Fruit fly (Drosophila melanogaster): ENCODE results near the gene snky.

DNA sequence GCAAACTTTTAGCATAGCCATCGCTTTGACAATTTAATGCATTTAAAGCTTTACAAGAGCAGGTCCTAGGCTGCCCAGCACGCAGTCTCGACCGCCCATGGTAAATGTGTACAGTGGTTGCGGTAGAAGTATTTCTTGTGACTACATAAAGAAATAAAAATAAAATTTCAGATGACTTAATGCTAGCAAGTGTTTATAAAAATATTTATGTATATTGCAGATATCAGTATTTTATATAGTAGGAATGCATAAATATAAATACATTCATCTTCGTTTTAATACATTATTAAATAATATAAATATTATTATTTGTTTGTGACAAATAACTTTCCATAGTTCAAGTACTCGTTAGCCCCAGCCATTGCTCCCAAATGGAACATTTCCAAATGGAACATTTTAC is 1.3 kb upstream of the snky start:
- TF ChIP-seq Myc (optimal IDR thresholded peaks at IDR 0.05) (no peak), psq (optimal IDR thresholded peaks at IDR 0.05) (no peak), Sin3A (optimal IDR thresholded peaks at IDR 0.05) (no peak), insv (optimal IDR thresholded peaks at IDR 0.05) (no peak), h (optimal IDR thresholded peaks at IDR 0.05) (no peak), ttk (optimal IDR thresholded peaks at IDR 0.05) (no peak)

Data from Kc167 (cell line).